Fruit fly (Drosophila melanogaster): Measurements from ENCODE around the gene Ir68a.
A peak's percentile ranks its signal among the peaks of the same experiment; 100 is the strongest.

Gene Ir68a

DNA sequence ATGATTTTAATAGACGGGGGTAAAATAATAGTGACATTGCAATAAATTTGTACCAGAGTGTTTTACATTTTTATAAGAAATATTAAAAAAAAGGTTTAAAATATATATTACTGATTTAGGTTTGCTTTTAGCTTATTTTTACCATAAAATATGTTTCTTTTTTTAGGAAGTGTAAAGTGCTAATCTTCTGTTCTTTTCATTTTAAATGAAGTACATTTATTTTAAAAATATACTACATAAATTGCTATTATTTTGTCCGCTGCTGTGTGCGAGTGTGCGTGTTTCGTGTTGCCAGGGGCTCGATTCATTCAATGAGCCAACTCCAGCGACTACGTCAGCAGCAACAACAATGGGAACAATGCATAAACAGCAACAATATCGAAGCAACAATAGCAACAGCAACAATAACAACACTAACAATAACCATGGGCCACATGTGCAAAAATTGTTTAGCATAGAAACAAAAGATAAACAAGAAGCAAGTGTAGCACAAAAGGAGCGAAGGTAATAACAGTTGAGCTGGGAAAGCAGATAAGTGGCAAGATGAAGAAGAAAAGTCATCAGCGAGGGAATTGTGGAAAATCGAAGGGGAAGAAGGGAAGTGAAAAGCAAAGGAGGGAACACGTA is 25.6 kb upstream of the Ir68a start (continued):
- TF ChIP-seq CG15601 (tag; optimal IDR thresholded peaks at IDR 0.05) (peak; percentile 91), CG18262 (tag; optimal IDR thresholded peaks at IDR 0.05) (peak; percentile 91), hkb (optimal IDR thresholded peaks at IDR 0.05) (no peak), hkb (GFP tag; IDR thresholded peaks at IDR 0.05) (peak; percentile 91), klu (GFP tag; IDR thresholded peaks at IDR 0.05) (peak; percentile 77), CG9727 (GFP tag; optimal IDR thresholded peaks at IDR 0.05) (peak; percentile 95), NC2β (GFP tag; optimal IDR thresholded peaks at IDR 0.05) (no peak), fru (optimal IDR thresholded peaks at IDR 0.05) (no peak), CG13894 (tag; optimal IDR thresholded peaks at IDR 0.05) (no peak), CG6654 (GFP tag; optimal IDR thresholded peaks at IDR 0.05) (peak; percentile 46), CG9437 (GFP tag; optimal IDR thresholded peaks at IDR 0.05) (peak; percentile 83), Asciz (GFP tag; optimal IDR thresholded peaks at IDR 0.05) (peak; percentile 81), CG10979 (tag; optimal IDR thresholded peaks at IDR 0.05) (peak; percentile 94), Fer3 (tag; optimal IDR thresholded peaks at IDR 0.05) (peak; percentile 77), CG4707 (GFP tag; optimal IDR thresholded peaks at IDR 0.05) (peak; percentile 65), dmrt11E (tag; optimal IDR thresholded peaks at IDR 0.05) (peak; percentile 95), prd (optimal IDR thresholded peaks at IDR 0.05) (no peak), prd (GFP tag; IDR thresholded peaks at IDR 0.05) (peak; percentile 91), crp (GFP tag; optimal IDR thresholded peaks at IDR 0.05) (peak in 1 of 2 experiments; percentile 31), kni (GFP tag; optimal IDR thresholded peaks at IDR 0.05) (no peak), CG34376 (GFP tag; optimal IDR thresholded peaks at IDR 0.05) (no peak), CG17612 (GFP tag; IDR thresholded peaks at IDR 0.05) (no peak), fd102C (GFP tag; optimal IDR thresholded peaks at IDR 0.05) (peak; percentile 48), CG6854 (GFP tag; optimal IDR thresholded peaks at IDR 0.05) (peak; percentile 53), CG10274 (GFP tag; optimal IDR thresholded peaks at IDR 0.05) (peak; percentile 6), CG4282 (GFP tag; optimal IDR thresholded peaks at IDR 0.05) (no peak), CHES-1-like (GFP tag; optimal IDR thresholded peaks at IDR 0.05) (no peak), CG16813 (GFP tag; IDR thresholded peaks at IDR 0.05; ENCODE audit: partially characterized antibody) (no peak), CG7963 (GFP tag; IDR thresholded peaks at IDR 0.05; ENCODE audit: partially characterized antibody) (no peak), NC2α (GFP tag; optimal IDR thresholded peaks at IDR 0.05) (no peak), p53 (GFP tag; optimal IDR thresholded peaks at IDR 0.05) (no peak), CG13296 (GFP tag; optimal IDR thresholded peaks at IDR 0.05) (peak; percentile 89), wor (GFP tag; IDR thresholded peaks at IDR 0.05) (peak; percentile 81), sisA (GFP tag; IDR thresholded peaks at IDR 0.05) (peak; percentile 81), CG18476 (GFP tag; optimal IDR thresholded peaks at IDR 0.05) (peak; percentile 13), jing (GFP tag; optimal IDR thresholded peaks at IDR 0.05) (peak; percentile 49), CG6175 (GFP tag; IDR thresholded peaks at IDR 0.05) (peak; percentile 29; the same call in 1 of the 3 replicates), CG31441 (GFP tag; IDR thresholded peaks at IDR 0.05) (peak; percentile 92), tup (GFP tag; optimal IDR thresholded peaks at IDR 0.05) (no peak), Dfd (GFP tag; optimal IDR thresholded peaks at IDR 0.05) (no peak), knrl (GFP tag; IDR thresholded peaks at IDR 0.05; ENCODE audit: partially characterized antibody) (no peak), HLH3B (GFP tag; IDR thresholded peaks at IDR 0.05) (peak; percentile 90), CG3163 (GFP tag; optimal IDR thresholded peaks at IDR 0.05) (no peak), CG34422 (GFP tag; IDR thresholded peaks at IDR 0.05) (peak; percentile 79), tin (GFP tag; optimal IDR thresholded peaks at IDR 0.05) (peak; percentile 62), Neu2 (GFP tag; optimal IDR thresholded peaks at IDR 0.05; ENCODE audit: borderline replicate concordance) (no peak), toy (GFP tag; IDR thresholded peaks at IDR 0.05) (peak; percentile 67; the same call in 1 of the 2 replicates), yki (optimal IDR thresholded peaks at IDR 0.05) (no peak), zfh1 (GFP tag; IDR thresholded peaks at IDR 0.05) (peak; percentile 51; the same call in 2 of the 3 replicates), org-1 (GFP tag; optimal IDR thresholded peaks at IDR 0.05) (peak; percentile 64), z (GFP tag; IDR thresholded peaks at IDR 0.05) (peak; percentile 63; the same call in 1 of the 3 replicates)

All from whole organism, embryonic.